Worm (Caenorhabditis elegans) whole organism, late embryonic: ENCODE results near the gene C09F5.3.

Source experiments
- F13H6.1 ChIP-seq: sonication (generic microtip); optimal IDR thresholded peaks from 2 replicates; lab custom pipeline; 2016; ENCODE audit warnings: missing genetic modification characterization, missing compliant biosample characterization
- ceh-18 ChIP-seq: sonication (generic microtip); optimal IDR thresholded peaks from 2 replicates; lab custom pipeline; 2016; ENCODE audit warnings: missing genetic modification characterization, missing compliant biosample characterization
- ceh-19 ChIP-seq: fragments of 200-800 bp; sonication (Bioruptor generic); optimal IDR thresholded peaks from 2 replicates; lab custom pipeline; 2018; ENCODE audit warnings: mild to moderate bottlenecking, missing genetic modification characterization, missing compliant biosample characterization
- ceh-2 ChIP-seq: sonication (generic microtip); optimal IDR thresholded peaks from 2 replicates; lab custom pipeline; 2016; ENCODE audit warnings: missing genotype, missing genetic modification characterization, missing compliant biosample characterization
- ceh-22 ChIP-seq: sonication (generic microtip); optimal IDR thresholded peaks from 2 replicates; lab custom pipeline; 2017; ENCODE audit warnings: missing biosample characterization, missing genetic modification characterization
- ceh-34 ChIP-seq: sonication (generic microtip); optimal IDR thresholded peaks from 2 replicates; lab custom pipeline; 2016; ENCODE audit warnings: mild to moderate bottlenecking, missing genetic modification characterization, missing compliant biosample characterization
- che-1 ChIP-seq: sonication (generic microtip); optimal IDR thresholded peaks from 2 replicates; lab custom pipeline; 2016; ENCODE audit warnings: mild to moderate bottlenecking, missing genetic modification characterization, missing compliant biosample characterization
- dmd-4 ChIP-seq: sonication (generic microtip); optimal IDR thresholded peaks from 2 replicates; lab custom pipeline; 2016; ENCODE audit warnings: borderline replicate concordance, missing genetic modification characterization, missing compliant biosample characterization
- elt-2 ChIP-seq: sonication (generic microtip); optimal IDR thresholded peaks from 2 replicates; lab custom pipeline; 2016; ENCODE audit warnings: missing genetic modification reagents, missing genetic modification characterization, missing compliant biosample characterization
- elt-4 ChIP-seq: sonication (generic microtip); optimal IDR thresholded peaks from 2 replicates; lab custom pipeline; 2016; ENCODE audit warnings: missing genetic modification characterization, missing compliant biosample characterization
- eyg-1 ChIP-seq: sonication (generic microtip); optimal IDR thresholded peaks from 2 replicates; lab custom pipeline; 2016; ENCODE audit warnings: missing genotype, missing genetic modification characterization, missing compliant biosample characterization
- fkh-6 ChIP-seq: sonication (generic microtip); optimal IDR thresholded peaks from 2 replicates; lab custom pipeline; 2016; ENCODE audit warnings: missing genetic modification characterization, missing compliant biosample characterization
- hlh-13 ChIP-seq: fragments of 200-800 bp; sonication (Bioruptor generic); optimal IDR thresholded peaks from 2 replicates; lab custom pipeline; 2018; ENCODE audit warnings: mild to moderate bottlenecking, missing genetic modification characterization, missing compliant biosample characterization
- hlh-15 ChIP-seq: sonication (generic microtip); optimal IDR thresholded peaks from 2 replicates; lab custom pipeline; 2016; ENCODE audit warnings: missing genetic modification characterization, missing compliant biosample characterization
- hlh-30 ChIP-seq: sonication (generic microtip); optimal IDR thresholded peaks from 2 replicates; lab custom pipeline; 2017; ENCODE audit warnings: antibody characterized with exemption, missing genetic modification characterization, missing compliant biosample characterization; ENCODE audit not compliant: insufficient read depth
- hlh-6 ChIP-seq: sonication (generic microtip); optimal IDR thresholded peaks from 2 replicates; lab custom pipeline; 2016; ENCODE audit warnings: missing genotype, missing genetic modification characterization, missing compliant biosample characterization
- hlh-8 ChIP-seq: sonication (generic microtip); optimal IDR thresholded peaks from 2 replicates; lab custom pipeline; 2016; ENCODE audit warnings: missing genotype, missing genetic modification characterization, missing compliant biosample characterization
- mec-3 ChIP-seq: sonication (generic microtip); optimal IDR thresholded peaks from 2 replicates; lab custom pipeline; 2016; ENCODE audit warnings: borderline replicate concordance, missing genetic modification characterization, missing compliant biosample characterization
- nfya-1 ChIP-seq: sonication (generic microtip); optimal IDR thresholded peaks from 2 replicates; lab custom pipeline; 2017; ENCODE audit warnings: missing genetic modification characterization, mild to moderate bottlenecking, missing compliant biosample characterization, antibody characterized with exemption, moderate library complexity
- npax-4 ChIP-seq: sonication (generic microtip); optimal IDR thresholded peaks from 2 replicates; lab custom pipeline; 2016; ENCODE audit warnings: missing genetic modification characterization, missing compliant biosample characterization
- odd-2 ChIP-seq: sonication (generic microtip); optimal IDR thresholded peaks from 2 replicates; lab custom pipeline; 2017; ENCODE audit warnings: antibody characterized with exemption, mild to moderate bottlenecking, missing genetic modification characterization, missing compliant biosample characterization
- pat-9 ChIP-seq: fragments of 200-800 bp; sonication (Bioruptor generic); optimal IDR thresholded peaks from 2 replicates; lab custom pipeline; 2018; ENCODE audit warnings: mild to moderate bottlenecking, missing genetic modification characterization, moderate library complexity, missing compliant biosample characterization
- pqm-1 ChIP-seq: sonication (generic microtip); optimal IDR thresholded peaks from 2 replicates; lab custom pipeline; 2016; ENCODE audit warnings: missing genetic modification characterization, missing compliant biosample characterization
- pros-1 ChIP-seq: fragments of 150-350 bp; optimal IDR thresholded peaks from 2 replicates; lab custom pipeline; 2014; ENCODE audit warnings: missing biosample characterization, missing genetic modification reagents, missing genetic modification characterization
- ref-2 ChIP-seq: sonication (generic microtip); optimal IDR thresholded peaks from 2 replicates; lab custom pipeline; 2016; ENCODE audit warnings: missing genetic modification characterization, missing compliant biosample characterization
- rnt-1 ChIP-seq: sonication (generic microtip); optimal IDR thresholded peaks from 2 replicates; lab custom pipeline; 2016; ENCODE audit warnings: missing genetic modification characterization, missing compliant biosample characterization
- sox-2 ChIP-seq: fragments of 200-800 bp; sonication (Bioruptor generic); IDR thresholded peaks from 2 replicates; pipeline ENCODE4 v1.3.6; 2022; ENCODE audit warnings: missing genetic modification reagents, missing genetic modification characterization, missing compliant biosample characterization
- sox-4 ChIP-seq: sonication (generic microtip); optimal IDR thresholded peaks from 2 replicates; lab custom pipeline; 2017; ENCODE audit warnings: mild to moderate bottlenecking, missing genetic modification characterization, inconsistent platforms, missing compliant biosample characterization
- syd-9 ChIP-seq: sonication (generic microtip); optimal IDR thresholded peaks from 2 replicates; lab custom pipeline; 2016; ENCODE audit warnings: mild to moderate bottlenecking, missing genetic modification characterization, moderate library complexity, missing compliant biosample characterization
- ttx-3 ChIP-seq: sonication (generic microtip); optimal IDR thresholded peaks from 2 replicates; lab custom pipeline; 2016; ENCODE audit warnings: missing genetic modification reagents, missing genetic modification characterization, missing compliant biosample characterization
- unc-42 ChIP-seq: sonication (generic microtip); optimal IDR thresholded peaks from 2 replicates; lab custom pipeline; 2016; ENCODE audit warnings: missing genotype, missing genetic modification characterization, missing compliant biosample characterization

Gene C09F5.3

ce11 chrIII:668303-668893 is 3.3 kb upstream of the C09F5.3 start, which contains the start of gene W02B3.3 (continued):
- TF ChIP-seq ceh-34 (tag; lab: Kevin White, UChicago) (peak; percentile 16), syd-9 (tag; lab: Kevin White, UChicago) (no peak), hlh-6 (peak; percentile 43), npax-4 (tag; lab: Kevin White, UChicago) (no peak), ttx-3 (tag; lab: Kevin White, UChicago) (no peak), odd-2 (tag; lab: Kevin White, UChicago) (no peak), dmd-4 (tag; lab: Kevin White, UChicago) (no peak)

ce11 chrIII:658357-658756 is 6.7 kb downstream of the C09F5.3 start, which contains the start of gene C09F5.1:
TSS of gene C09F5.1 (plus strand) at chrIII:658709.
- TF ChIP-seq fkh-6 (tag; lab: Kevin White, UChicago) (no peak), elt-2 (no peak), nfya-1 (tag; lab: Kevin White, UChicago) (peak; percentile 6), hlh-13 (GFP tag; lab: Kevin White, UChicago) (no peak), ceh-19 (no peak)

- no peak for TF ChIP-seq ceh-2
- TF ChIP-seq unc-42 (tag; lab: Kevin White, UChicago) = peak; percentile 6
- TF ChIP-seq, all 69 proteins: peak for 1
Measured at ce11 chrIII:657241-657640, 7.8 kb downstream of the C09F5.3 start.

ce11 chrIII:656660-657059 is 8.4 kb downstream of the C09F5.3 start:
- TF ChIP-seq unc-42 (tag; lab: Kevin White, UChicago) (no peak), eyg-1 (tag; lab: Kevin White, UChicago) (no peak)

ce11 chrIII:654365-654764 is 10.7 kb downstream of the C09F5.3 start:
- TF ChIP-seq ref-2 (tag; lab: Kevin White, UChicago) = peak; percentile 22
- no peak for TF ChIP-seq ttx-3 (tag; lab: Kevin White, UChicago)
- peak; percentile 4 for TF ChIP-seq hlh-30

- TF ChIP-seq pros-1 (no peak), elt-2 (peak; percentile 16)
Measured at ce11 chrIII:651587-651986, 13.5 kb downstream of the C09F5.3 start.

ce11 chrIII:650539-650938 is 14.5 kb downstream of the C09F5.3 start:
- TF ChIP-seq hlh-8 = no peak
- TF ChIP-seq npax-4 (tag; lab: Kevin White, UChicago) = no peak
- TF ChIP-seq hlh-30 = no peak
- no peak for TF ChIP-seq hlh-6
- no peak for TF ChIP-seq syd-9 (tag; lab: Kevin White, UChicago)
- no peak for TF ChIP-seq che-1 (tag; lab: Kevin White, UChicago)
- no peak for TF ChIP-seq hlh-15 (tag; lab: Kevin White, UChicago)
- no peak for TF ChIP-seq mec-3 (tag; lab: Kevin White, UChicago)
- TF ChIP-seq rnt-1 (tag; lab: Kevin White, UChicago) = no peak
- TF ChIP-seq F13H6.1 (tag; lab: Kevin White, UChicago) = no peak
- no peak for TF ChIP-seq ceh-22 (tag; lab: Kevin White, UChicago)
- no peak for TF ChIP-seq dmd-4 (tag; lab: Kevin White, UChicago)
- no peak for TF ChIP-seq pat-9 (tag; lab: Kevin White, UChicago)
- TF ChIP-seq sox-4 (tag; lab: Kevin White, UChicago) = no peak

- no peak for TF ChIP-seq ceh-19
- no peak for TF ChIP-seq hlh-13 (GFP tag; lab: Kevin White, UChicago)
- TF ChIP-seq sox-2 (GFP tag; lab: Robert Waterston, UW) = no peak
- TF ChIP-seq pqm-1 (tag; lab: Kevin White, UChicago) = no peak
- TF ChIP-seq pat-9 (tag; lab: Kevin White, UChicago) = no peak
- TF ChIP-seq eyg-1 (tag; lab: Kevin White, UChicago) = no peak
- no peak for TF ChIP-seq hlh-6
- no peak for TF ChIP-seq npax-4 (tag; lab: Kevin White, UChicago)
- no peak for TF ChIP-seq ttx-3 (tag; lab: Kevin White, UChicago)
- no peak for TF ChIP-seq elt-4 (tag; lab: Kevin White, UChicago)
- no peak for TF ChIP-seq unc-42 (tag; lab: Kevin White, UChicago)
- TF ChIP-seq ceh-18 (tag; lab: Kevin White, UChicago) = no peak
Measured at ce11 chrIII:649935-650334, 15.1 kb downstream of the C09F5.3 start.
